Fruit fly (Drosophila melanogaster): ENCODE measurements around the gene G6P.

Gene G6P

dm6 chr2L:2839850-2840249, 24.3 kb upstream of the G6P start, which contains the start of gene CG2975:
TSS of gene CG2975 (plus strand) at chr2L:2840124.
- no peak for TF ChIP-seq usp (GFP tag; optimal IDR thresholded peaks at IDR 0.05)
- no peak for TF ChIP-seq HLH106 (tag; optimal IDR thresholded peaks at IDR 0.05)
- no peak for TF ChIP-seq Sp1 (GFP tag; optimal IDR thresholded peaks at IDR 0.05)
- no peak for TF ChIP-seq OdsH (GFP tag; optimal IDR thresholded peaks at IDR 0.05)
- no peak for TF ChIP-seq Jra (GFP tag; optimal IDR thresholded peaks at IDR 0.05)
- no peak for TF ChIP-seq Myc (optimal IDR thresholded peaks at IDR 0.05)

DNA sequence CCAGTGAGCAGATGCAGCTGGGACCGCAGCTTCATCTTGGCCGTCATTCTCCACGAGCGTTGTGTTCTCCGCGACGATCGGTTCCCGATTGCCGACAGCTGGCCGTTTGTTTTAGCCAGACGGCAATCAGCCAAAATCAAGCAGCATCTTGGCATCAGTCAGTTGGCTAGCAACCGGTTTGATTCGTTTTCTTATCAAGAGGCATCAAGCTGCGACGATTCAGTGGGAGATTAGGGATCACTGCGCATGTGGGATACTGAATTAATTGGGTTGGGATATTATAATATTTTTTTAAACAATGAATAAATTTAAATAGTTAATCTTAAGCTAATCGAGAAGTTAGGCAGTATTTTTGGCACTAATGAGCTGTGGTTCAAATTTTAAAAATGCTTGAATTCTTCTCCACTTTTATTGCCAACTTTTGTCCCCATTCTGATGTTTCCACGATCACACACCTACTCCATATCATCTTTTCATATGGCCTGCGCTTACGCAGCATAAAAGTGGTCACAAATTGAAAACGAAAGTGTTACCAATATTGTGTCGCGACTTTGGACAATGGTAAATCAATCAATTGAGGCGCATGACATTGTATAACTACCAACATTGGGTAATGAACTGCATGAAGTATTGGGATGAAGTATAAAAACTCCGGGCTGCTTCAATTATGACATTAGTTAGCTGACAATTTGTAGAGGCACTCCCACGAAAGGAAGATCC, 22.3 kb upstream of the G6P start, which contains the start of the genes CG3119 and Cpr23B:
Gene CG3119, minus strand, starts transcription at position 92 of the 720 bp plus-strand sequence.
Gene Cpr23B, plus strand, starts transcription at position 670 of the 720 bp plus-strand sequence.
- TF ChIP-seq CrebA (GFP tag; optimal IDR thresholded peaks at IDR 0.05; ENCODE audit: borderline replicate concordance) = no peak
- no peak for TF ChIP-seq sage (GFP tag; optimal IDR thresholded peaks at IDR 0.05)
- no peak for TF ChIP-seq jim (GFP tag; optimal IDR thresholded peaks at IDR 0.05)
- TF ChIP-seq Sp1 (GFP tag; optimal IDR thresholded peaks at IDR 0.05) = no peak
- TF ChIP-seq foxo (GFP tag; optimal IDR thresholded peaks at IDR 0.05) = no peak
- TF ChIP-seq Myc (optimal IDR thresholded peaks at IDR 0.05) = no peak
- no peak for TF ChIP-seq N (GFP tag; optimal IDR thresholded peaks at IDR 0.05)
- TF ChIP-seq ey (GFP tag; optimal IDR thresholded peaks at IDR 0.05) = no peak
- no peak for TF ChIP-seq Abd-B (GFP tag; optimal IDR thresholded peaks at IDR 0.05)
- TF ChIP-seq Mio (GFP tag; optimal IDR thresholded peaks at IDR 0.05) = no peak
- TF ChIP-seq br (GFP tag; optimal IDR thresholded peaks at IDR 0.05) = no peak
- TF ChIP-seq CG9705 (GFP tag; optimal IDR thresholded peaks at IDR 0.05) = no peak

DNA sequence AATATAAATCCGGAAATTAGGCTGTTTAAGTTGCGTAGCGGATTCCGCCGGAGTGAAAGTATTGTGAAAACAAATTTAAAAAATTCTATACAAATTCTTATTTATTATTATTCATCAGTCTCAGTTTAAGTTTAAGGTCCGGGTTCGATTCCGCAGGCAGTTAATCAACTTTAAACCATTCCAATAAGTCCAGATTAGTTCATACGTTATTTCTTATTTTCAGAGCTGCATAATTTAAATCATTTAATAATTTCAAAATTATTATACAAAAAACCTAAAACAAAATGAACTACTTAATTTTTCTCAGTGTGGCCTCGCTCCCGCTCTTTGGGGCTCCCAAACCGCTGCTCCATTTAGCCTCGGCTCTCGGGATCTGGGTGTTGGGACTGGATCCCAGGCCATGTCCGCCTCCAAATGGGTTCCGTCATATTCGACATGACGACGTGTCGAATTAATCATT, 14.8 kb upstream of the G6P start:
- TF ChIP-seq tai (GFP tag; optimal IDR thresholded peaks at IDR 0.05) = peak; percentile 70
- peak; percentile 89 for TF ChIP-seq OdsH (GFP tag; optimal IDR thresholded peaks at IDR 0.05)
- no peak for TF ChIP-seq Vsx2 (GFP tag; optimal IDR thresholded peaks at IDR 0.05; ENCODE audit: partially characterized antibody)
- TF ChIP-seq woc (GFP tag; optimal IDR thresholded peaks at IDR 0.05) = peak; percentile 76
- no peak for TF ChIP-seq Mio (GFP tag; optimal IDR thresholded peaks at IDR 0.05)
- peak; percentile 69 for TF ChIP-seq sage (GFP tag; optimal IDR thresholded peaks at IDR 0.05)
- peak; percentile 70 for TF ChIP-seq Hnf4 (GFP tag; optimal IDR thresholded peaks at IDR 0.05)
- no peak for TF ChIP-seq Dif (GFP tag; optimal IDR thresholded peaks at IDR 0.05; ENCODE audit: partially characterized antibody)
- peak; percentile 72 for TF ChIP-seq ey (GFP tag; optimal IDR thresholded peaks at IDR 0.05)
- TF ChIP-seq Abd-B (GFP tag; optimal IDR thresholded peaks at IDR 0.05) = no peak
- peak; percentile 83 for TF ChIP-seq br (GFP tag; optimal IDR thresholded peaks at IDR 0.05)
- TF ChIP-seq foxo (GFP tag; optimal IDR thresholded peaks at IDR 0.05) = peak in 1 of 2 experiments; percentile 93
- TF ChIP-seq CG32264 (GFP tag; optimal IDR thresholded peaks at IDR 0.05) = no peak
- peak; percentile 4 for TF ChIP-seq CrebA (GFP tag; optimal IDR thresholded peaks at IDR 0.05; ENCODE audit: borderline replicate concordance)
- no peak for TF ChIP-seq Myc (optimal IDR thresholded peaks at IDR 0.05)
- no peak for TF ChIP-seq Dfd (GFP tag; optimal IDR thresholded peaks at IDR 0.05)
- no peak for TF ChIP-seq usp (GFP tag; optimal IDR thresholded peaks at IDR 0.05)
- no peak for TF ChIP-seq Hr78 (GFP tag; optimal IDR thresholded peaks at IDR 0.05)
- TF ChIP-seq brk (GFP tag; optimal IDR thresholded peaks at IDR 0.05) = peak; percentile 72
- peak; percentile 56 for TF ChIP-seq psq (GFP tag; optimal IDR thresholded peaks at IDR 0.05)
- TF ChIP-seq GATAd (GFP tag; optimal IDR thresholded peaks at IDR 0.05) = peak; percentile 3
- TF ChIP-seq dsf (GFP tag; optimal IDR thresholded peaks at IDR 0.05; ENCODE audit: borderline replicate concordance) = peak; percentile 17
- TF ChIP-seq jim (GFP tag; optimal IDR thresholded peaks at IDR 0.05) = no peak
- TF ChIP-seq Sp1 (GFP tag; optimal IDR thresholded peaks at IDR 0.05) = peak; percentile 95
- TF ChIP-seq h (GFP tag; optimal IDR thresholded peaks at IDR 0.05) = peak; percentile 83
- TF ChIP-seq Hr83 (GFP tag; optimal IDR thresholded peaks at IDR 0.05; ENCODE audit: poor library complexity, severe bottlenecking) = no peak
- TF ChIP-seq Rel (GFP tag; optimal IDR thresholded peaks at IDR 0.05) = peak; percentile 7
- TF ChIP-seq Rel (tag; optimal IDR thresholded peaks at IDR 0.05) = peak; percentile 37
- no peak for TF ChIP-seq Jra (GFP tag; optimal IDR thresholded peaks at IDR 0.05)
- TF ChIP-seq dl (GFP tag; optimal IDR thresholded peaks at IDR 0.05; ENCODE audit: insufficient read depth in 1 of 2, partially characterized antibody in 2 of 2) = no peak
- TF ChIP-seq lola (GFP tag; optimal IDR thresholded peaks at IDR 0.05) = no peak
- TF ChIP-seq HLH106 (tag; optimal IDR thresholded peaks at IDR 0.05) = peak; percentile 91
- TF ChIP-seq N (GFP tag; optimal IDR thresholded peaks at IDR 0.05) = no peak
- peak; percentile 88 for TF ChIP-seq fru (GFP tag; optimal IDR thresholded peaks at IDR 0.05)
- peak; percentile 86 for TF ChIP-seq sv (GFP tag; optimal IDR thresholded peaks at IDR 0.05)
- TF ChIP-seq pan (optimal IDR thresholded peaks at IDR 0.05) = no peak
- peak; percentile 77 for TF ChIP-seq CG9705 (GFP tag; optimal IDR thresholded peaks at IDR 0.05)
- peak; percentile 89 for TF ChIP-seq dmrt93B (GFP tag; optimal IDR thresholded peaks at IDR 0.05)
- TF ChIP-seq rgr (GFP tag; optimal IDR thresholded peaks at IDR 0.05) = peak; percentile 81
